Worm (Caenorhabditis elegans): Measurements from ENCODE around the gene rpl-9.

The rpl-9 gene

DNA sequence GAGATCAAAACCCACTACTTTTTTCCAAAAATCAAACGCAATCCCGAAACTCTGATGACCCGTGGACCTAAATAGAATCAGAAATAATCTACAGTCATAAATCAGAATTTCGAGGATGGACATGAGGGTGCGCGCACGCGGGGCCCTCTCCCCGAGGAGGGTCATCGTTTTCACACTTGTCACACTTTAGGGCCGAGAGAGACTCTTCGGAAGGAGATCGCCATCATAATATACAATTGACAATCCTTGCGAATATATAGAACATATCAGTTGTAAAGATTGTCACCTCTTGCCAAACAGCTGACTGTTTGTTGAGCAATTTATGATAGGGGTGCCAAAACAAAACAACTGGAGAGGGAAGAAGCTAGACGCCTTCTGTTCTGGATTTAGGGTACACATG is 42.5 kb downstream of the rpl-9 start:
- TF ChIP-seq ztf-29 (GFP tag; IDR thresholded peaks at IDR 0.05) (no peak), ref-1 (GFP tag; conservative IDR thresholded peaks at IDR 0.05) (no peak), cog-1 (tag; optimal IDR thresholded peaks at IDR 0.05) (no peak), klf-2 (GFP tag; conservative IDR thresholded peaks at IDR 0.05) (no peak), ztf-23 (GFP tag; IDR thresholded peaks at IDR 0.05) (no peak), tab-1 (GFP tag; IDR thresholded peaks at IDR 0.05) (no peak), T22C8.4 (GFP tag; IDR thresholded peaks at IDR 0.05) (no peak), med-1 (GFP tag; optimal IDR thresholded peaks at IDR 0.05; ENCODE audit: insufficient read depth) (no peak), flt-1 (GFP tag; IDR thresholded peaks at IDR 0.05) (no peak)

DNA sequence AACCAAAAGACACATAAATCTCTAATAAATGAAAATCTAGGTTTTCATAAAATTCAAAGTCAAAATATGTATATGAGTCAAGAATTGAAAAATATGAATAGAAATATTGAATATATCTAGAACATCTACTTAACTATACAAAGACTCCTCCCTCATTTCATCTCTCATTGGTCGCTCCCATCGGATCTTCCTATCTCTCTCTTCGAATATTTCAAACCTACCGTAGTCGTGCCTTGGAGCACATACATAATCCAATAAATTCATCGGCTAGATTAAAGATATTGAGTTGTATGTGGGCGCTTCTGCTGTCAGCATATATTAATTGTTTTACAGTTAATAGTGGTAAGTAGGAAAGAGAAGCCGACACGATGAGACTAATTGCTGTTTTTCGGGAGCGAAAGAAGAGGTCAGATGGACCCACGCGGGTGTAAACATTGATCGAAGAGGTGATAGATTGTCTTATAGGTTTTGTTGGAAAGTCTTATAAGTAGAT is 45.6 kb downstream of the rpl-9 start:
- TF ChIP-seq ztf-23 (GFP tag; IDR thresholded peaks at IDR 0.05) (no peak), flt-1 (GFP tag; IDR thresholded peaks at IDR 0.05) (no peak), tab-1 (GFP tag; IDR thresholded peaks at IDR 0.05) (no peak), med-1 (GFP tag; optimal IDR thresholded peaks at IDR 0.05; ENCODE audit: insufficient read depth) (no peak), ztf-29 (GFP tag; IDR thresholded peaks at IDR 0.05) (no peak)

DNA sequence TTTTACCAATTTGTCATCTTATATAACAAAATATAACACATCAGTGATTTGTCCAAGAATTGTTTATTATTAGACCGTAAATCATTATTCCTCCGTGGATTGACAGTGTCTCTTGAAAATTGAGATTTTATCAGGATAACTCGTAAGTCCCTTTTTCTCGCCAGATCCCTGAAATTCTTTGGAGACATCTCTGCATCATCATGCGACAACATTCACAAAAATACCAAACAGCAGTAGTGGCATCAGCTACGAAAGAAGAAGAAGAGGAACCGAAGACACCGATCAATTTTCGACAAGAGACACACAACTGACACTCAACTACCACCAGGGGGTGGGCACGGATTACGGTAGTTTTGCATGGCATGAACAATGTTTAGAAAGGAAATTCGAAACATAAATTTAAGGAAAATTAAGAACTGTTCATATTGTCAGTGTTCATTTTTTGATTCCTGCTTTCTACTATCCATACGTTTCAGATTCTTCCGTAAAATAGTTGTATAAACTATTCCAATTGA is 47.7 kb downstream of the rpl-9 start:
- no peak for TF ChIP-seq ztf-29 (GFP tag; IDR thresholded peaks at IDR 0.05)
- no peak for TF ChIP-seq flt-1 (GFP tag; IDR thresholded peaks at IDR 0.05)
- no peak for TF ChIP-seq T22C8.4 (GFP tag; IDR thresholded peaks at IDR 0.05)
- TF ChIP-seq ref-1 (GFP tag; conservative IDR thresholded peaks at IDR 0.05): no peak
- no peak for TF ChIP-seq med-1 (GFP tag; optimal IDR thresholded peaks at IDR 0.05; ENCODE audit: insufficient read depth)
- TF ChIP-seq cog-1 (tag; optimal IDR thresholded peaks at IDR 0.05): no peak
- TF ChIP-seq tab-1 (GFP tag; IDR thresholded peaks at IDR 0.05): no peak
- no peak for TF ChIP-seq klf-2 (GFP tag; conservative IDR thresholded peaks at IDR 0.05)
- no peak for TF ChIP-seq ztf-23 (GFP tag; IDR thresholded peaks at IDR 0.05)
